Fruit fly (Drosophila melanogaster): ENCODE data around the gene CG10317.

DNA sequence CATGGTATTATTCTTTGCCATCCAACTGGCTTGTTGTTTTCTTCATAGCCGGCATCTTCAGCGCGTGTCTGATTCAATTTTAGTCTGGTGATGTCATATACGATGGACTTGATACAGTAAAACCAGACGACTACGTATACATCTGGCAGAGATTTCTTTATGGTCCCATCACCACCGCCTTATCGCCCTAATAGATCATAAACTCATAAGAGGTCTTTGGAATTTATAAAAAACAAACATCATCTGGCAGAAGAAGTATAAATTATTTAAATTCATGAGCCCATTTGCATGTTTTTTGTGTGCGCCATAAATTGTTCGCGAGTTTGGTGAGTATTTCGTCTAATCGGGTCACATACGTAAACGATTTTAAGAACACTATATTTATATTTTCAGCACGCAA, 22.0 kb downstream of the CG10317 start:
- TF ChIP-seq rn (GFP tag; IDR thresholded peaks at IDR 0.05) = no peak
- TF ChIP-seq CG8301 (tag; optimal IDR thresholded peaks at IDR 0.05) = no peak
- no peak for TF ChIP-seq Pif1A (GFP tag; optimal IDR thresholded peaks at IDR 0.05)
- no peak for TF ChIP-seq CG34367 (tag; optimal IDR thresholded peaks at IDR 0.05)
- no peak for TF ChIP-seq Pif1B (GFP tag; optimal IDR thresholded peaks at IDR 0.05)
- TF ChIP-seq CG32121 (GFP tag; IDR thresholded peaks at IDR 0.05) = no peak
- TF ChIP-seq CG4496 (GFP tag; IDR thresholded peaks at IDR 0.05) = no peak

All from whole organism, pupa.